Worm (Caenorhabditis elegans): ENCODE data around the gene srab-11.

DNA sequence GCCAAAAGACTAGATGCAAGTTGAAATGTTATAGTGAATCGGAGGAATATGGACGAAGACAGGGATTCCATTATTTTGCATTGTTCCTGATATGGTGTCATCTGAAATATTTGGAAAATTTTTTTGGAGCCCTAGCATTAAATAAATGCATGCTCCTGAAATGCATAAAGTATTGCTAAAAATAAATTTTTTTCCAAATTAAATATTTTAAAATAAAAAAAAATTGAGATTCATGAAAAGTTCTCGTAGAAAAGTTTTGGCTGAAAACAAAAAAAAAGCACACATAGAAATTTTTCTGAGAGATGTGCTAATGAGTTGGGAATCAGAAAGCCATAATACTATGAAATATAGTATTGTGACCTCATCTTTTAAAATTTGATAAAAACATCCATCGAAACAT is 8.2 kb upstream of the srab-11 start, which contains the start of gene srab-7:
- TF ChIP-seq F13C5.2 (tag; optimal IDR thresholded peaks at IDR 0.05) (no peak), ama-1 (optimal IDR thresholded peaks at IDR 0.05) (no peak), B0310.2 (tag; optimal IDR thresholded peaks at IDR 0.05) (no peak), sea-1 (GFP tag; conservative IDR thresholded peaks at IDR 0.05) (no peak), tbx-37 (GFP tag; conservative IDR thresholded peaks at IDR 0.05) (no peak), aly-1 (tag; optimal IDR thresholded peaks at IDR 0.05) (no peak), hmbx-1 (tag; optimal IDR thresholded peaks at IDR 0.05) (no peak), flt-1 (GFP tag; IDR thresholded peaks at IDR 0.05) (no peak), pes-1 (GFP tag; IDR thresholded peaks at IDR 0.05) (no peak), hmg-4 (GFP tag; optimal IDR thresholded peaks at IDR 0.05) (no peak), ets-7 (tag; optimal IDR thresholded peaks at IDR 0.05) (no peak)

Measured in whole organism, early embryonic.